Worm (Caenorhabditis elegans): ENCODE data around the gene dpy-27.

DNA sequence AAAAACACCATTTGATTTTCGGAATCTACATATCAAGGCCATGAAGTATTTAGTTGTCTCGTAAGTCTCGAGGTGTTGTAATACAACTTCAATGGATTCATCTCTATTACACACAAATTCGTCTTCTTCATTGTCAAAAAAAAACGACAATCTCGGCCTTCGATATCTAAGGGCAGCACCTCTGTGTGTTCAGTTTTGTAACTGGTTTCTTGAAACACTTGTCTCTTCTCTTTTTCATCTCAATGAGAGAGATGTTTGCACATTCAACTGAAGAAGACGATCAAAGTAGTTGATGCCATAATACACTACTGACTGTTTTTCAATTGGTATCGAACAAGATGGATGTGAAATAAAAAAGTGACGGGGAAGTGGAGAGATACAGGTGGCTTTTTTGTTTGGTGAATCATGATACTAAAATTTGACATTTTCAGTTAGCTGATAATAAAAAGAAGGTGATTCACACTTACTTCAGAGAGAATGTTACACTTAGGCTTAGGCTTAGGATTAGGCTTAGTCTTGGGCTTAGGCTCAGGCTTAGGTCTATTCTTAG is 8.0 kb downstream of the dpy-27 start:
- TF ChIP-seq ceh-9 (tag; optimal IDR thresholded peaks at IDR 0.05): no peak
- no peak for TF ChIP-seq ceh-22 (tag; optimal IDR thresholded peaks at IDR 0.05)
- TF ChIP-seq Y22D7AL.16 (tag; optimal IDR thresholded peaks at IDR 0.05): no peak
- no peak for TF ChIP-seq nfya-1 (tag; optimal IDR thresholded peaks at IDR 0.05)
- TF ChIP-seq ama-1 (optimal IDR thresholded peaks at IDR 0.05): peak; percentile 7
- no peak for TF ChIP-seq lin-11 (tag; optimal IDR thresholded peaks at IDR 0.05)
- no peak for TF ChIP-seq nhr-11 (tag; optimal IDR thresholded peaks at IDR 0.05)
- TF ChIP-seq madf-2 (tag; optimal IDR thresholded peaks at IDR 0.05): no peak
